Worm (Caenorhabditis elegans): ENCODE results near the gene F56A11.6.

DNA sequence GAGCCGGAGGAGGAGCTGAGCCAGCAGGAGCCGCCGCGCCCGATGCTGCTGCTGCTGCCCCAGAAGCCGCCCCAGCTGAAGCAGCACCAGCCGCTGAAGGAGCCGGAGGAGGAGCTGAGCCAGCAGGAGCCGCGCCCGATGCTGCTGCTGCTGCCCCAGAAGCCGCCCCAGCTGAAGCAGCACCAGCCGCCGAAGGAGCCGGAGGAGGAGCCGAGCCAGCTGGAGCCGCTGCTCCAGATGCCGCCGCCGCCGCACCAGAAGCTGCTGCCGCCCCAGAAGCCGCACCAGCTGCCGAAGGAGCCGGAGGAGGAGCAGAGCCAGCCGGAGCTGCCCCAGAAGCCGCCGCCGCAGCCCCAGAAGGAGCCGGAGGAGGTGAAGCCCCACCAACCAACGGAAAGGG lies 23.4 kb upstream of the F56A11.6 start:
- TF ChIP-seq flt-1 (GFP tag; IDR thresholded peaks at IDR 0.05) (no peak), klf-2 (GFP tag; conservative IDR thresholded peaks at IDR 0.05) (no peak), med-1 (GFP tag; optimal IDR thresholded peaks at IDR 0.05; ENCODE audit: insufficient read depth) (no peak), ref-1 (GFP tag; conservative IDR thresholded peaks at IDR 0.05) (no peak), tab-1 (GFP tag; IDR thresholded peaks at IDR 0.05) (no peak), cog-1 (tag; optimal IDR thresholded peaks at IDR 0.05) (no peak)

Measured in whole organism, midembryonic.